Fruit fly (Drosophila melanogaster) S2 (cell line): ENCODE results near the gene Ac76E.

Experiments
- CG8478 ChIP-seq: fragments of >200 bp; optimal IDR thresholded peaks from 2 replicates; lab custom pipeline; 2018
- CTCF ChIP-seq, 2 experiments: fragments of >200 bp; optimal IDR thresholded peaks; 2 replicates each; lab custom pipeline; 2018

- TF ChIP-seq CTCF (optimal IDR thresholded peaks at IDR 0.05; lab: Kevin White, UChicago) (peak; percentile 17 to 49), CG8478 (no peak)
Observed at dm6 chr3L:19895556-19895995, 43.5 kb upstream of the Ac76E start.
